Fruit fly (Drosophila melanogaster) whole organism, embryonic: Measurements from ENCODE around the gene CG12594.

Source experiments
- ATbp ChIP-seq: fragments of 200-800 bp; sonication (Bioruptor generic); optimal IDR thresholded peaks from 2 replicates; lab custom pipeline; 2017; ENCODE audit warnings: missing biosample characterization, mild to moderate bottlenecking, missing genetic modification characterization, missing genetic modification reagents
- B-H1 ChIP-seq: fragments of 200-800 bp; sonication (Bioruptor generic); IDR thresholded peaks from 3 replicates; pipeline ENCODE4 v1.3.6; 2022; ENCODE audit warnings: missing biosample characterization, missing genetic modification characterization
- CG10321 ChIP-seq: fragments of 200-800 bp; sonication (Bioruptor generic); IDR thresholded peaks from 2 replicates; pipeline ENCODE4 v1.3.6; 2022; ENCODE audit warnings: missing biosample characterization, missing genetic modification characterization
- CG10959 ChIP-seq: fragments of 200-800 bp; sonication (Bioruptor generic); IDR thresholded peaks from 2 replicates; pipeline ENCODE4 v1.3.6; 2022; ENCODE audit warnings: missing biosample characterization, missing genetic modification characterization
- CG12299 ChIP-seq: fragments of 200-800 bp; sonication (Bioruptor generic); optimal IDR thresholded peaks from 2 replicates; lab custom pipeline; 2018; ENCODE audit warnings: missing biosample characterization, mild to moderate bottlenecking, missing genetic modification characterization
- CG12391 ChIP-seq: fragments of 200-800 bp; sonication (Bioruptor generic); optimal IDR thresholded peaks from 3 replicates; lab custom pipeline; 2018; ENCODE audit warnings: missing biosample characterization, mild to moderate bottlenecking, missing genetic modification characterization, moderate library complexity
- CG12769 ChIP-seq: fragments of 200-800 bp; sonication (Bioruptor generic); optimal IDR thresholded peaks from 2 replicates; lab custom pipeline; 2019; ENCODE audit warnings: missing biosample characterization, mild to moderate bottlenecking, missing genetic modification characterization, moderate library complexity
- CG13296 ChIP-seq: fragments of 200-800 bp; sonication (Bioruptor generic); optimal IDR thresholded peaks from 3 replicates; lab custom pipeline; 2018; ENCODE audit warnings: missing biosample characterization, mild to moderate bottlenecking, missing genetic modification characterization
- CG18262 ChIP-seq: fragments of 200-800 bp; optimal IDR thresholded peaks from 3 replicates; lab custom pipeline; 2019; ENCODE audit warnings: missing biosample characterization, mild to moderate bottlenecking, missing genetic modification characterization, moderate library complexity
- CG18619 ChIP-seq: fragments of 200-800 bp; sonication (Bioruptor generic); optimal IDR thresholded peaks from 3 replicates; lab custom pipeline; 2017; ENCODE audit warnings: missing biosample characterization, mild to moderate bottlenecking, missing genetic modification characterization
- CG2678 ChIP-seq: fragments of 200-800 bp; sonication (Bioruptor generic); optimal IDR thresholded peaks from 3 replicates; lab custom pipeline; 2019; ENCODE audit warnings: missing biosample characterization, mild to moderate bottlenecking, missing genetic modification characterization, moderate library complexity
- CG2712 ChIP-seq: fragments of 200-800 bp; optimal IDR thresholded peaks from 3 replicates; lab custom pipeline; 2019; ENCODE audit warnings: missing biosample characterization, mild to moderate bottlenecking, missing genetic modification characterization, moderate library complexity
- CG3163 ChIP-seq: fragments of 200-800 bp; sonication (Bioruptor generic); optimal IDR thresholded peaks from 3 replicates; lab custom pipeline; 2016; ENCODE audit warnings: missing biosample characterization, missing genetic modification characterization
- CG33557 ChIP-seq: fragments of 200-800 bp; sonication (Bioruptor generic); optimal IDR thresholded peaks from 2 replicates; lab custom pipeline; 2019; ENCODE audit warnings: missing biosample characterization, mild to moderate bottlenecking, missing genetic modification characterization, moderate library complexity
- CG34224 ChIP-seq: fragments of 200-800 bp; sonication (Bioruptor generic); IDR thresholded peaks from 3 replicates; pipeline ENCODE4 v1.3.6; 2022; ENCODE audit warnings: missing biosample characterization, missing genetic modification characterization; ENCODE audit not compliant: partially characterized antibody
- CG6813 ChIP-seq: fragments of 200-800 bp; sonication (Bioruptor generic); optimal IDR thresholded peaks from 2 replicates; lab custom pipeline; 2017; ENCODE audit warnings: missing biosample characterization, missing genetic modification characterization, mild to moderate bottlenecking, moderate library complexity, missing genetic modification reagents
- CG7556 ChIP-seq: fragments of 200-800 bp; sonication (Bioruptor generic); optimal IDR thresholded peaks from 2 replicates; lab custom pipeline; 2017; ENCODE audit warnings: missing biosample characterization, mild to moderate bottlenecking, missing genetic modification characterization
- CG8089 ChIP-seq: fragments of 200-800 bp; sonication (Bioruptor generic); optimal IDR thresholded peaks from 3 replicates; lab custom pipeline; 2016; ENCODE audit warnings: missing biosample characterization, missing genetic modification characterization
- CG8290 ChIP-seq, 3 experiments: fragments of 200-800 bp; sonication (Bioruptor generic); optimal IDR thresholded peaks; 2 replicates each; lab custom pipeline; 2016 to 2019; ENCODE audit warnings: missing biosample characterization in 3 of 3, missing genetic modification characterization in 3 of 3, mild to moderate bottlenecking in 2 of 3, moderate library complexity in 1 of 3
- CG9215 ChIP-seq: fragments of 200-800 bp; sonication (Bioruptor generic); IDR thresholded peaks from 2 replicates; pipeline ENCODE4 v1.3.6; 2022; ENCODE audit warnings: missing biosample characterization, missing genetic modification characterization
- CG9727 ChIP-seq: fragments of 200-800 bp; sonication (Bioruptor generic); optimal IDR thresholded peaks from 3 replicates; lab custom pipeline; 2017; ENCODE audit warnings: missing biosample characterization, mild to moderate bottlenecking, missing genetic modification characterization
- CTCF ChIP-seq: fragments of 200-800 bp; sonication (Bioruptor generic); optimal IDR thresholded peaks from 2 replicates; lab custom pipeline; 2017; ENCODE audit warnings: missing biosample characterization, mild to moderate bottlenecking, missing genetic modification characterization, moderate library complexity
- Camta ChIP-seq: fragments of 200-800 bp; sonication (Bioruptor generic); optimal IDR thresholded peaks from 2 replicates; lab custom pipeline; 2016; ENCODE audit warnings: missing biosample characterization, missing genetic modification characterization
- CoRest ChIP-seq: fragments of 200-800 bp; sonication (Bioruptor generic); optimal IDR thresholded peaks from 3 replicates; lab custom pipeline; 2018; ENCODE audit warnings: missing biosample characterization, mild to moderate bottlenecking, missing genetic modification characterization, moderate library complexity
- CrebB ChIP-seq: fragments of 200-800 bp; sonication (Bioruptor generic); optimal IDR thresholded peaks from 3 replicates; lab custom pipeline; 2018; ENCODE audit warnings: missing biosample characterization, mild to moderate bottlenecking, missing genetic modification characterization
- HLH4C ChIP-seq: fragments of 200-800 bp; sonication (Bioruptor generic); IDR thresholded peaks from 3 replicates; pipeline ENCODE4 v1.3.6; 2022; ENCODE audit warnings: missing biosample characterization, missing genetic modification characterization; ENCODE audit not compliant: partially characterized antibody
- Jarid2 ChIP-seq: fragments of 200-800 bp; sonication (Bioruptor generic); optimal IDR thresholded peaks from 3 replicates; lab custom pipeline; 2017; ENCODE audit warnings: mild to moderate bottlenecking, missing biosample characterization, missing genetic modification reagents, missing genetic modification characterization
- Ssrp ChIP-seq: fragments of 200-800 bp; sonication (Bioruptor generic); optimal IDR thresholded peaks from 2 replicates; lab custom pipeline; 2018; ENCODE audit warnings: missing biosample characterization, mild to moderate bottlenecking, missing genetic modification characterization, moderate library complexity
- Trl ChIP-seq, 3 experiments: fragments of >200 bp in 2 of 3; fragments of 200-800 bp in 1 of 3; sonication (Bioruptor generic) in 1 of 3; optimal IDR thresholded peaks; 2 replicates in 1 of 3; 3 replicates in 2 of 3; lab custom pipeline; 2016 to 2017; ENCODE audit warnings: missing biosample characterization in 1 of 3, missing genetic modification characterization in 1 of 3
- YL-1 ChIP-seq: fragments of 200-800 bp; sonication (Bioruptor generic); optimal IDR thresholded peaks from 3 replicates; lab custom pipeline; 2017; ENCODE audit warnings: missing biosample characterization, mild to moderate bottlenecking, missing genetic modification characterization
- abd-A ChIP-seq: fragments of 200-800 bp; sonication (Bioruptor generic); optimal IDR thresholded peaks from 3 replicates; lab custom pipeline; 2019; ENCODE audit warnings: missing biosample characterization, mild to moderate bottlenecking, missing genetic modification characterization, moderate library complexity
- ap ChIP-seq: fragments of 200-800 bp; sonication (Bioruptor generic); IDR thresholded peaks from 2 replicates; pipeline ENCODE4 v1.3.6; 2022; ENCODE audit warnings: missing biosample characterization, missing genetic modification characterization
- ash1 ChIP-seq: fragments of 200-800 bp; sonication (Bioruptor generic); optimal IDR thresholded peaks from 2 replicates; lab custom pipeline; 2018; ENCODE audit warnings: missing biosample characterization, mild to moderate bottlenecking, missing genetic modification characterization
- cg ChIP-seq: fragments of 200-800 bp; sonication (Bioruptor generic); optimal IDR thresholded peaks from 3 replicates; lab custom pipeline; 2019; ENCODE audit warnings: missing biosample characterization, mild to moderate bottlenecking, missing genetic modification characterization, moderate library complexity
- ftz-f1 ChIP-seq: fragments of 200-800 bp; sonication (Bioruptor generic); optimal IDR thresholded peaks from 2 replicates; lab custom pipeline; 2016; ENCODE audit warnings: missing biosample characterization, missing genetic modification characterization
- gcm2 ChIP-seq: fragments of 200-800 bp; sonication (Bioruptor generic); optimal IDR thresholded peaks from 2 replicates; lab custom pipeline; 2016; ENCODE audit warnings: missing biosample characterization, missing genetic modification characterization
- gro ChIP-seq: fragments of 200-800 bp; sonication (Bioruptor generic); optimal IDR thresholded peaks from 2 replicates; lab custom pipeline; 2016; ENCODE audit warnings: missing biosample characterization, missing genetic modification characterization
- ham ChIP-seq: fragments of 200-800 bp; sonication (Bioruptor generic); IDR thresholded peaks from 2 replicates; pipeline ENCODE4 v1.3.6; 2022; ENCODE audit warnings: missing biosample characterization, missing genetic modification characterization
- hkb ChIP-seq, 2 experiments: fragments of 200-800 bp in 1 of 2; fragments of >200 bp in 1 of 2; sonication (Bioruptor generic) in 1 of 2; IDR thresholded peaks in 1 of 2; optimal IDR thresholded peaks in 1 of 2; 2 replicates each; pipeline versions ENCODE4 v1.3.6 to Lab custom; 2017 to 2022; ENCODE audit warnings: missing biosample characterization in 1 of 2, missing genetic modification characterization in 1 of 2
- kah ChIP-seq: fragments of 200-800 bp; sonication (Bioruptor generic); optimal IDR thresholded peaks from 2 replicates; lab custom pipeline; 2018; ENCODE audit warnings: missing biosample characterization, mild to moderate bottlenecking, missing genetic modification characterization
- mirr ChIP-seq: fragments of 200-800 bp; sonication (Bioruptor generic); optimal IDR thresholded peaks from 3 replicates; lab custom pipeline; 2018; ENCODE audit warnings: missing biosample characterization, mild to moderate bottlenecking, missing genetic modification characterization
- nom ChIP-seq: fragments of 200-800 bp; sonication (Bioruptor generic); optimal IDR thresholded peaks from 2 replicates; lab custom pipeline; 2017; ENCODE audit warnings: missing biosample characterization, missing genetic modification characterization, mild to moderate bottlenecking, moderate library complexity, missing genetic modification reagents
- onecut ChIP-seq: fragments of 200-800 bp; sonication (Bioruptor generic); IDR thresholded peaks from 2 replicates; pipeline ENCODE4 v1.3.6; 2022; ENCODE audit warnings: missing biosample characterization, missing genetic modification characterization
- pros ChIP-seq: fragments of 200-800 bp; sonication (Bioruptor generic); optimal IDR thresholded peaks from 3 replicates; lab custom pipeline; 2019; ENCODE audit warnings: missing biosample characterization, mild to moderate bottlenecking, missing genetic modification characterization, moderate library complexity
- sd ChIP-seq: fragments of 200-800 bp; sonication (Bioruptor generic); optimal IDR thresholded peaks from 3 replicates; lab custom pipeline; 2018; ENCODE audit warnings: missing biosample characterization, mild to moderate bottlenecking, missing genetic modification characterization, moderate library complexity
- sqz ChIP-seq: fragments of 200-800 bp; sonication (Bioruptor generic); optimal IDR thresholded peaks from 3 replicates; lab custom pipeline; 2018; ENCODE audit warnings: missing biosample characterization, mild to moderate bottlenecking, missing genetic modification characterization
- vnd ChIP-seq: fragments of 200-800 bp; sonication (Bioruptor generic); IDR thresholded peaks from 3 replicates; pipeline ENCODE4 v1.3.6; 2022; ENCODE audit warnings: missing biosample characterization, missing genetic modification characterization; ENCODE audit not compliant: partially characterized antibody
- zen2 ChIP-seq: fragments of 200-800 bp; sonication (Bioruptor generic); IDR thresholded peaks from 3 replicates; pipeline ENCODE4 v1.3.6; 2022; ENCODE audit warnings: missing biosample characterization, missing genetic modification characterization; ENCODE audit not compliant: partially characterized antibody

The CG12594 gene

DNA sequence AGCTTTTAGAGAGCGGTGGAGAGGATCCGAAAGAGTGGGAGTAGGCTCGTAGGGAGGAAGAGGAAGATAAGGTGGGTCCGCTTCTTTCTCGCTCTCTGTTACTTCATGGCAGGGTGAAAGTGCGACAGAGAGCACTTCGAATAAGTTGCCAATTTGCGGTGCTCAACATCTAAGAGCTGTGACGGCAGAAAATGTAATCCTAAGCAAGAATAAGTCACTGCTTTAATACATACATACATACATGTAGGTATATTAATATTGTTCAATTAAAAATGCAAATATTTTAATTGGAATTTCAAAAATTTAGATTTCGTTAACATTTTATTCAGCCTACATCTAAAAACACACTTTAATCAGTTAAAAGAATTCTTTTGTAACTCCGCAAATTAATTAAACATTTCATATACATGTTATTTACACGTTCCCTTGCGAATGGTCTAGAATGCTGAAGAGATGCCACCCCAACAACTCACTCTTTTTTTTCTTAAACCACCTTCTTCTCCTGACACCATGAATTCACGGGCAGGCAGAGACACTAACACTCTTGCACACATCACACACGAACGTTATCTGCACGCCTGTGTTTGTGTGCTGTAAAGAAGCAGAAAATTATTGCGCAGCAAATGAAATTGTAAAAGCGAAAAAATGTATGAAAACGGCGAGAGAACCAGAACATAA lies 37.1 kb downstream of the CG12594 start (continued):
- TF ChIP-seq pros (GFP tag; lab: Kevin White, UChicago) = peak; percentile 19
- TF ChIP-seq sd (tag; lab: Kevin White, UChicago) = peak; percentile 63
- peak; percentile 0 for TF ChIP-seq ash1
- no peak for TF ChIP-seq CG10321
- no peak for TF ChIP-seq gcm2
- no peak for TF ChIP-seq CG8290 (GFP tag; optimal IDR thresholded peaks at IDR 0.05; lab: Kevin White, UChicago)
- peak in 1 of 2 experiments; percentile 52 for TF ChIP-seq CG8290 (tag; optimal IDR thresholded peaks at IDR 0.05; lab: Kevin White, UChicago)
- TF ChIP-seq ap (GFP tag; lab: Robert Waterston, UW) = no peak
- TF ChIP-seq CG8089 (GFP tag; lab: Kevin White, UChicago) = no peak
- no peak for TF ChIP-seq vnd (GFP tag; lab: Robert Waterston, UW)
- peak; percentile 25 for TF ChIP-seq CG9727 (GFP tag; lab: Kevin White, UChicago)
- TF ChIP-seq Ssrp = peak; percentile 6
- peak; percentile 54 for TF ChIP-seq mirr
- TF ChIP-seq CG3163 (GFP tag; lab: Kevin White, UChicago) = peak; percentile 48
- TF ChIP-seq onecut (GFP tag; lab: Robert Waterston, UW) = peak; percentile 10; the same call in 1 of the 2 replicates
- TF ChIP-seq cg (GFP tag; lab: Kevin White, UChicago) = peak; percentile 94
- peak; percentile 13 for TF ChIP-seq CG12391 (tag; lab: Kevin White, UChicago)
- TF ChIP-seq Jarid2 (GFP tag; lab: Kevin White, UChicago) = no peak
- no peak for TF ChIP-seq HLH4C (GFP tag; lab: Robert Waterston, UW)
- peak; percentile 82 for TF ChIP-seq nom (GFP tag; lab: Kevin White, UChicago)
- peak; percentile 41 for TF ChIP-seq CG12769 (tag; lab: Kevin White, UChicago)
- peak; percentile 5 for TF ChIP-seq kah (GFP tag; lab: Kevin White, UChicago)
- TF ChIP-seq YL-1 (GFP tag; lab: Kevin White, UChicago) = peak; percentile 37
- TF ChIP-seq B-H1 (GFP tag; lab: Robert Waterston, UW) = no peak
- no peak for TF ChIP-seq ham (GFP tag; lab: Robert Waterston, UW)
- TF ChIP-seq CG7556 = peak; percentile 62
- TF ChIP-seq CrebB (tag; lab: Kevin White, UChicago) = no peak
- no peak for TF ChIP-seq CG33557 (GFP tag; lab: Kevin White, UChicago)
- peak; percentile 43 for TF ChIP-seq CoRest (tag; lab: Kevin White, UChicago)
- TF ChIP-seq gro (GFP tag; lab: Kevin White, UChicago) = peak; percentile 2
- TF ChIP-seq zen2 (GFP tag; lab: Robert Waterston, UW) = no peak
- peak; percentile 22 for TF ChIP-seq CG2712 (tag; lab: Kevin White, UChicago)
- TF ChIP-seq CG10959 (GFP tag; lab: Robert Waterston, UW) = no peak
- TF ChIP-seq CG18262 (tag; lab: Kevin White, UChicago) = peak; percentile 19
- no peak for TF ChIP-seq CG34224
- TF ChIP-seq CTCF = no peak
- no peak for TF ChIP-seq hkb (optimal IDR thresholded peaks at IDR 0.05; lab: Kevin White, UChicago)
- no peak for TF ChIP-seq hkb (GFP tag; IDR thresholded peaks at IDR 0.05; lab: Robert Waterston, UW)
- peak; percentile 53 for TF ChIP-seq abd-A (tag; lab: Kevin White, UChicago)
- peak; percentile 31 for TF ChIP-seq CG6813 (GFP tag; lab: Kevin White, UChicago)
- peak; percentile 29 for TF ChIP-seq CG13296 (GFP tag; lab: Kevin White, UChicago)
- no peak for TF ChIP-seq ftz-f1 (GFP tag; lab: Kevin White, UChicago)
- TF ChIP-seq ATbp (GFP tag; lab: Kevin White, UChicago) = no peak
- peak; percentile 20 for TF ChIP-seq sqz (GFP tag; lab: Kevin White, UChicago)
- peak; percentile 61 for TF ChIP-seq CG2678
- TF ChIP-seq Trl (optimal IDR thresholded peaks at IDR 0.05; lab: Kevin White, UChicago) = peak; percentile 67 to 89
- no peak for TF ChIP-seq Trl (GFP tag; optimal IDR thresholded peaks at IDR 0.05; lab: Kevin White, UChicago)
- no peak for TF ChIP-seq CG9215
- TF ChIP-seq CG18619 (GFP tag; lab: Kevin White, UChicago) = peak; percentile 35
- TF ChIP-seq Camta (GFP tag; lab: Kevin White, UChicago) = no peak
- peak; percentile 26 for TF ChIP-seq CG12299 (tag; lab: Kevin White, UChicago)
